Worm (Caenorhabditis elegans) whole organism, L1 larva: ENCODE results near the gene C25H3.17.

Experiments
- C04F5.9 ChIP-seq: sonication (generic microtip); optimal IDR thresholded peaks from 2 replicates; lab custom pipeline; 2016; ENCODE audit warnings: missing genetic modification characterization, missing compliant biosample characterization
- C16A3.4 ChIP-seq: fragments of 150-350 bp; optimal IDR thresholded peaks from 2 replicates; lab custom pipeline; 2014; ENCODE audit warnings: missing biosample characterization, missing genetic modification characterization
- C34B4.2 ChIP-seq: sonication (generic microtip); optimal IDR thresholded peaks from 2 replicates; lab custom pipeline; 2017; ENCODE audit warnings: mild to moderate bottlenecking, missing genetic modification characterization, missing compliant biosample characterization
- Y116A8C.19 ChIP-seq: sonication (generic microtip); optimal IDR thresholded peaks from 2 replicates; lab custom pipeline; 2016; ENCODE audit warnings: missing compliant biosample characterization, missing genetic modification characterization, borderline replicate concordance
- aha-1 ChIP-seq: fragments of 150-350 bp; optimal IDR thresholded peaks from 2 replicates; lab custom pipeline; 2014; ENCODE audit warnings: missing biosample characterization, missing genetic modification characterization
- alr-1 ChIP-seq: fragments of 200-800 bp; sonication (Bioruptor generic); optimal IDR thresholded peaks from 2 replicates; lab custom pipeline; 2018; ENCODE audit warnings: borderline replicate concordance, mild to moderate bottlenecking, missing genetic modification characterization, missing compliant biosample characterization
- ceh-88 ChIP-seq: fragments of 200-800 bp; sonication (Bioruptor generic); IDR thresholded peaks from 2 replicates; pipeline ENCODE4 v1.3.6; 2022; ENCODE audit warnings: missing genetic modification characterization, missing compliant biosample characterization
- ceh-90 ChIP-seq: sonication (generic microtip); optimal IDR thresholded peaks from 2 replicates; lab custom pipeline; 2016; ENCODE audit warnings: missing genetic modification characterization, missing compliant biosample characterization
- ces-1 ChIP-seq: fragments of 150-350 bp; optimal IDR thresholded peaks from 2 replicates; lab custom pipeline; 2014; ENCODE audit warnings: missing biosample characterization, missing genetic modification reagents, missing genetic modification characterization
- dsc-1 ChIP-seq: sonication (generic microtip); optimal IDR thresholded peaks from 2 replicates; lab custom pipeline; 2016; ENCODE audit warnings: mild to moderate bottlenecking, missing genetic modification characterization, missing compliant biosample characterization
- efl-1 ChIP-seq, 4 experiments: fragments of 150-350 bp; optimal IDR thresholded peaks in 3 of 4; peaks in 1 of 4; 1 replicate in 1 of 4; 2 replicates in 3 of 4; lab custom pipeline; 2014; ENCODE audit warnings: missing biosample characterization in 2 of 4, missing genetic modification characterization in 2 of 4, missing genetic modification reagents in 2 of 4
- efl-3 ChIP-seq: fragments of 200-800 bp; sonication (Bioruptor generic); optimal IDR thresholded peaks from 2 replicates; lab custom pipeline; 2018; ENCODE audit warnings: mild to moderate bottlenecking, missing genetic modification characterization, missing compliant biosample characterization
- elt-2 ChIP-seq: sonication (generic microtip); optimal IDR thresholded peaks from 2 replicates; lab custom pipeline; 2016; ENCODE audit warnings: missing genetic modification characterization, mild to moderate bottlenecking, inconsistent platforms, missing compliant biosample characterization, missing genetic modification reagents
- ets-5 ChIP-seq: fragments of 200-800 bp; sonication (Bioruptor generic); IDR thresholded peaks from 2 replicates; pipeline ENCODE4 v1.3.6; 2022; ENCODE audit warnings: missing genetic modification characterization, missing compliant biosample characterization
- fkh-4 ChIP-seq: sonication (generic microtip); optimal IDR thresholded peaks from 2 replicates; lab custom pipeline; 2016; ENCODE audit warnings: missing compliant biosample characterization, missing genetic modification characterization, borderline replicate concordance
- hlh-4 ChIP-seq: sonication (generic microtip); optimal IDR thresholded peaks from 2 replicates; lab custom pipeline; 2016; ENCODE audit warnings: mild to moderate bottlenecking, missing genetic modification characterization, missing compliant biosample characterization
- irx-1 ChIP-seq: sonication (generic microtip); optimal IDR thresholded peaks from 2 replicates; lab custom pipeline; 2016; ENCODE audit warnings: missing genetic modification characterization, missing compliant biosample characterization
- jun-1 ChIP-seq: fragments of 150-350 bp; optimal IDR thresholded peaks from 2 replicates; lab custom pipeline; 2014; ENCODE audit warnings: missing biosample characterization, missing genetic modification reagents, missing genetic modification characterization
- lin-39 ChIP-seq: fragments of 150-350 bp; optimal IDR thresholded peaks from 2 replicates; lab custom pipeline; 2014; ENCODE audit warnings: missing biosample characterization, missing genetic modification reagents, missing genetic modification characterization
- lir-3 ChIP-seq: sonication (generic microtip); optimal IDR thresholded peaks from 2 replicates; lab custom pipeline; 2016; ENCODE audit warnings: mild to moderate bottlenecking, missing genetic modification characterization, moderate library complexity, missing compliant biosample characterization; ENCODE audit not compliant: poor library complexity
- lsy-2 ChIP-seq, 2 experiments: fragments of 150-350 bp; optimal IDR thresholded peaks; 2 replicates each; lab custom pipeline; 2014; ENCODE audit warnings: missing biosample characterization in 2 of 2, missing genetic modification characterization in 2 of 2
- mef-2 ChIP-seq: fragments of 150-350 bp; optimal IDR thresholded peaks from 2 replicates; lab custom pipeline; 2014; ENCODE audit warnings: missing biosample characterization, missing genetic modification characterization
- nhr-19 ChIP-seq: fragments of 200-800 bp; sonication (Bioruptor generic); conservative IDR thresholded peaks from 2 replicates; pipeline ENCODE4 v1.3.6; 2022; ENCODE audit warnings: missing genetic modification characterization, missing compliant biosample characterization
- nhr-20 ChIP-seq: sonication (generic microtip); optimal IDR thresholded peaks from 2 replicates; lab custom pipeline; 2016; ENCODE audit warnings: mild to moderate bottlenecking, missing genetic modification characterization, missing compliant biosample characterization
- nhr-76 ChIP-seq: sonication (generic microtip); optimal IDR thresholded peaks from 2 replicates; lab custom pipeline; 2017; ENCODE audit warnings: missing biosample characterization, missing genetic modification characterization
- nhr-85 ChIP-seq: sonication (generic microtip); peaks from one replicate; lab custom pipeline; 2016; ENCODE audit warnings: missing genetic modification characterization, inconsistent platforms, missing compliant biosample characterization
- nhr-90 ChIP-seq: sonication (generic microtip); optimal IDR thresholded peaks from 2 replicates; lab custom pipeline; 2016; ENCODE audit warnings: mild to moderate bottlenecking, missing genetic modification characterization, missing compliant biosample characterization; ENCODE audit not compliant: poor library complexity
- pax-3 ChIP-seq: fragments of 200-800 bp; sonication (Bioruptor generic); optimal IDR thresholded peaks from 2 replicates; lab custom pipeline; 2018; ENCODE audit warnings: mild to moderate bottlenecking, missing genetic modification characterization, moderate library complexity, missing compliant biosample characterization
- pqm-1 ChIP-seq: sonication (generic microtip); optimal IDR thresholded peaks from 3 replicates; lab custom pipeline; 2017; ENCODE audit warnings: missing biosample characterization, missing genetic modification characterization
- rnt-1 ChIP-seq: sonication (generic microtip); optimal IDR thresholded peaks from 2 replicates; lab custom pipeline; 2016; ENCODE audit warnings: mild to moderate bottlenecking, missing genetic modification characterization, moderate library complexity, missing compliant biosample characterization
- skn-1 ChIP-seq: fragments of 150-350 bp; optimal IDR thresholded peaks from 2 replicates; lab custom pipeline; 2014; ENCODE audit warnings: missing biosample characterization, missing genetic modification characterization
- snpc-4 ChIP-seq: fragments of 150-350 bp; optimal IDR thresholded peaks from 2 replicates; lab custom pipeline; 2014; ENCODE audit warnings: missing biosample characterization, missing genetic modification characterization
- sox-4 ChIP-seq: sonication (generic microtip); optimal IDR thresholded peaks from 2 replicates; lab custom pipeline; 2016; ENCODE audit warnings: missing genetic modification characterization, missing compliant biosample characterization
- tbx-2 ChIP-seq: sonication (generic microtip); optimal IDR thresholded peaks from 2 replicates; lab custom pipeline; 2016; ENCODE audit warnings: missing genetic modification characterization, missing compliant biosample characterization
- tlp-1 ChIP-seq: fragments of 150-350 bp; optimal IDR thresholded peaks from 2 replicates; lab custom pipeline; 2014; ENCODE audit warnings: missing biosample characterization, missing genetic modification characterization
- unc-30 ChIP-seq: sonication (generic microtip); optimal IDR thresholded peaks from 2 replicates; lab custom pipeline; 2017; ENCODE audit warnings: missing biosample characterization, missing genetic modification characterization
- unc-86 ChIP-seq: sonication (generic microtip); optimal IDR thresholded peaks from 2 replicates; lab custom pipeline; 2016; ENCODE audit warnings: missing genetic modification characterization, missing compliant biosample characterization
- vab-15 ChIP-seq: sonication (generic microtip); optimal IDR thresholded peaks from 2 replicates; lab custom pipeline; 2017; ENCODE audit warnings: missing genotype, mild to moderate bottlenecking, missing genetic modification characterization, missing compliant biosample characterization
- xbp-1 ChIP-seq: sonication (generic microtip); optimal IDR thresholded peaks from 2 replicates; lab custom pipeline; 2016; ENCODE audit warnings: missing genetic modification characterization, missing compliant biosample characterization
- zag-1 ChIP-seq: fragments of 150-350 bp; optimal IDR thresholded peaks from 2 replicates; lab custom pipeline; 2014; ENCODE audit warnings: missing biosample characterization, missing genetic modification characterization
- ztf-11 ChIP-seq, 2 experiments: sonication (generic microtip); optimal IDR thresholded peaks; 2 replicates each; lab custom pipeline; 2016 to 2017; ENCODE audit warnings: missing genetic modification characterization in 2 of 2, missing biosample characterization in 1 of 2, missing compliant biosample characterization in 1 of 2

C25H3.17 gene

DNA sequence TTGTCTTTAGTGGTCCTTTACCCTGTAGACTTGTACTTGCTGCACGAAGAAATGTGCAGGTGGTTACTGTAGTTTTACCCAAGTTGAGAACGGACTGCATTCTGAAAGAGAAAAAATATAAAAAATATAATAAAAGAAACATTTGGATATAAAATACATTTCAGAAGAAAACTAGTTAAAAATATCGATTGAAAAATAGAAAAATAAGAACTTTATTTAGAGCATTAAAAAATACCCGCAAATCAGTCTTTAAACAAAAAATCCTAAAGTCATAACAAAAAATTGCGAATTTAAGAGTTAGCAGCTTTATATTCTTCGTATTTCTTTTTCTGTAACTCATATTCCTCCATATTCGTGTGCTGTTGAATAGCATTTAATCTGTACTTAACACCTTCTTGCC lies 650 bp downstream of the C25H3.17 start, which contains the start of gene C25H3.7:
C25H3.7 (minus strand) TSS at position 101 of the 400 bp plus-strand sequence.
- TF ChIP-seq pax-3 (tag; lab: Kevin White, UChicago), result no peak
- no peak for TF ChIP-seq unc-86 (tag; lab: Kevin White, UChicago)
- no peak for TF ChIP-seq unc-30 (tag; lab: Kevin White, UChicago)
- no peak for TF ChIP-seq xbp-1
- TF ChIP-seq ces-1 (GFP tag; lab: Kevin White, UChicago), result no peak
- TF ChIP-seq efl-3 (GFP tag; lab: Kevin White, UChicago), result no peak
- no peak for TF ChIP-seq nhr-19
- TF ChIP-seq ceh-90, result no peak
- TF ChIP-seq pqm-1 (tag; lab: Kevin White, UChicago), result no peak
- no peak for TF ChIP-seq irx-1 (tag; lab: Kevin White, UChicago)
- TF ChIP-seq alr-1 (tag; lab: Kevin White, UChicago), result no peak
- TF ChIP-seq tlp-1 (tag; lab: Kevin White, UChicago), result no peak
- TF ChIP-seq snpc-4 (tag; lab: Kevin White, UChicago), result no peak
- no peak for TF ChIP-seq dsc-1 (tag; lab: Kevin White, UChicago)
- TF ChIP-seq ceh-88 (GFP tag; lab: Robert Waterston, UW), result no peak
- no peak for TF ChIP-seq ets-5 (GFP tag; lab: Robert Waterston, UW)
- no peak for TF ChIP-seq lsy-2 (tag; optimal IDR thresholded peaks at IDR 0.05; lab: Kevin White, UChicago)
- no peak for TF ChIP-seq nhr-20 (tag; lab: Kevin White, UChicago)
- no peak for TF ChIP-seq elt-2 (tag; lab: Kevin White, UChicago)

DNA sequence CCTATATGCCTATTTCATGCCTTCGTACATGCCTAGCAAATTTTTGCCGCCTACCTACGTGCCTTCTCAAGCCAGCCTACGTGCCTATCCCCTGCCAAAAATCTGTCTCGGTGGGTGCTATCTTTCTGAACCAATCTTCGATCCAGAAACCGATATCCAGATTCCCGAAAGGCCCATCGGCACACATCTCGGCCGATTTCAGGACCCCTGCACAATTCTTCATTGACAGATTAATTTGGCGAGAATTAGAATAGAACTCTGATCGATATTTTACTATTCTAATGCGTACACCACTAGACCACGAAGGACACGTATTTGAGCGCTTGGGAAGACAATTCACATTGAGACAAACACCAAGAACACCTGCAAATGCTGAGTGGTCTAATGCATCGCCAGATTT lies 1.9 kb downstream of the C25H3.17 start:
- TF ChIP-seq C04F5.9, result no peak
- no peak for TF ChIP-seq tbx-2 (tag; lab: Kevin White, UChicago)
- no peak for TF ChIP-seq C16A3.4 (tag; lab: Kevin White, UChicago)
- no peak for TF ChIP-seq skn-1
- TF ChIP-seq rnt-1 (tag; lab: Kevin White, UChicago), result no peak
- TF ChIP-seq nhr-85 (tag; lab: Kevin White, UChicago), result no peak
- no peak for TF ChIP-seq jun-1 (tag; lab: Kevin White, UChicago)
- TF ChIP-seq elt-2 (tag; lab: Kevin White, UChicago), result no peak
- TF ChIP-seq efl-1 (optimal IDR thresholded peaks at IDR 0.05; lab: Kevin White, UChicago), result no peak
- no peak for TF ChIP-seq efl-1 (GFP tag; optimal IDR thresholded peaks at IDR 0.05 in 1 of 2; lab: Kevin White, UChicago)
- no peak for TF ChIP-seq ztf-11 (tag; optimal IDR thresholded peaks at IDR 0.05; lab: Kevin White, UChicago)
- TF ChIP-seq, all 84 proteins: peak for 0

DNA sequence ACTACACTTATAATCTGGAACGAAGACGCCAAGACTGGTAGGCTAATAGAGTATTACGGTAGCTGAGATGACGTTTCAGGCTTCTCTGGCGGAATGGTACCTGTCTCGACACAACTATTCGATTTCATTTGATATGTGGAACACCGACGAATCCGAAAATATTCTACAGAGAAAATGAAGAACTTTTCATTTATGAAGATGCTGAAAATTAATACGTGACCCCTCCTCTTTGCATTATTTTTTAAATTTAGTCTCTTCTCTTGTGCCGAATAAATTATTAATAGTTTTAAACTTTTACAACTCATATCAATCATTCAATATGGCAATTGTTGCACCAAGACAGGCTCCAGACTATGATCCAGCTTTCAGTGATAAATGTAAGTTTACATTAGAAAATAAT lies 3.5 kb downstream of the C25H3.17 start, which contains the start of gene C25H3.16:
C25H3.16 (plus strand) TSS at position 301 of the 400 bp plus-strand sequence.
- TF ChIP-seq nhr-76 (no peak), mef-2 (tag; lab: Kevin White, UChicago) (no peak), nhr-19 (no peak), lir-3 (no peak), C16A3.4 (tag; lab: Kevin White, UChicago) (no peak), nhr-90 (no peak), hlh-4 (tag; lab: Kevin White, UChicago) (no peak), Y116A8C.19 (tag; lab: Kevin White, UChicago) (no peak), zag-1 (tag; lab: Kevin White, UChicago) (no peak), vab-15 (tag; lab: Kevin White, UChicago) (no peak), C04F5.9 (no peak), lin-39 (tag; lab: Kevin White, UChicago) (no peak), fkh-4 (tag; lab: Kevin White, UChicago) (no peak), aha-1 (tag; lab: Kevin White, UChicago) (no peak), sox-4 (no peak), ets-5 (GFP tag; lab: Robert Waterston, UW) (no peak), ceh-88 (GFP tag; lab: Robert Waterston, UW) (no peak), C34B4.2 (tag; lab: Kevin White, UChicago) (no peak)
